Worm (Caenorhabditis elegans) whole organism, L3 larva: Measurements from ENCODE around the gene Y69A2AR.12.

Experiments
- elt-1 ChIP-seq: fragments of 150-350 bp; optimal IDR thresholded peaks from 2 replicates; lab custom pipeline; 2014; ENCODE audit warnings: missing biosample characterization, missing genetic modification characterization
- elt-2 ChIP-seq: sonication (generic microtip); optimal IDR thresholded peaks from 2 replicates; lab custom pipeline; 2016; ENCODE audit warnings: missing genetic modification reagents, mild to moderate bottlenecking, missing genetic modification characterization, missing compliant biosample characterization
- elt-3 ChIP-seq, 3 experiments: fragments of 150-350 bp in 1 of 3; sonication (generic microtip) in 2 of 3; optimal IDR thresholded peaks; 2 replicates in 2 of 3; 4 replicates in 1 of 3; lab custom pipeline; 2014 to 2017; ENCODE audit warnings: missing biosample characterization in 3 of 3, missing genetic modification characterization in 3 of 3
- snpc-4 ChIP-seq: fragments of 150-350 bp; optimal IDR thresholded peaks from 2 replicates; lab custom pipeline; 2014; ENCODE audit warnings: missing biosample characterization, missing genetic modification characterization

ce11 chrIV:2526836-2527235 lies 41.6 kb upstream of the Y69A2AR.12 start:
- no peak for TF ChIP-seq elt-1 (tag; lab: Kevin White, UChicago)
- no peak for TF ChIP-seq elt-2 (tag; lab: Kevin White, UChicago)
- no peak for TF ChIP-seq snpc-4 (tag; lab: Kevin White, UChicago)
- no peak for TF ChIP-seq elt-3 (tag; optimal IDR thresholded peaks at IDR 0.05; lab: Kevin White, UChicago)
